Fruit fly (Drosophila melanogaster): ENCODE results near the gene CG6729.

The CG6729 gene

dm6 chr2L:10751879-10752620, 8.3 kb upstream of the CG6729 start (continued):
- TF ChIP-seq CG17186 (GFP tag; optimal IDR thresholded peaks at IDR 0.05): peak; percentile 90
- TF ChIP-seq sqz (GFP tag; optimal IDR thresholded peaks at IDR 0.05): peak; percentile 87
- TF ChIP-seq slbo (GFP tag; IDR thresholded peaks at IDR 0.05): peak; percentile 9; the same call in 1 of the 2 replicates
- peak; percentile 64 for TF ChIP-seq grau (tag; optimal IDR thresholded peaks at IDR 0.05)
- peak; percentile 82 for TF ChIP-seq salm (tag; optimal IDR thresholded peaks at IDR 0.05)
- TF ChIP-seq unc-4 (GFP tag; IDR thresholded peaks at IDR 0.05; ENCODE audit: partially characterized antibody): no peak
- TF ChIP-seq mirr (GFP tag; optimal IDR thresholded peaks at IDR 0.05): peak; percentile 80
- peak; percentile 89 for TF ChIP-seq CoRest (tag; optimal IDR thresholded peaks at IDR 0.05)
- TF ChIP-seq CG18262 (tag; optimal IDR thresholded peaks at IDR 0.05): peak; percentile 86
- TF ChIP-seq pfk (GFP tag; optimal IDR thresholded peaks at IDR 0.05): peak; percentile 65
- peak; percentile 88 for TF ChIP-seq HmgD (GFP tag; optimal IDR thresholded peaks at IDR 0.05)
- peak; percentile 75 for TF ChIP-seq CG6854 (GFP tag; optimal IDR thresholded peaks at IDR 0.05)
- peak; percentile 73 for TF ChIP-seq CG18476 (GFP tag; optimal IDR thresholded peaks at IDR 0.05)
- TF ChIP-seq CG7271 (tag; optimal IDR thresholded peaks at IDR 0.05): peak; percentile 88
- peak; percentile 86 for TF ChIP-seq CG12071 (GFP tag; optimal IDR thresholded peaks at IDR 0.05)
- peak; percentile 70 for TF ChIP-seq CG17829 (tag; optimal IDR thresholded peaks at IDR 0.05)
- 0 out of 2 replicates have a peak, but pooled peaks have one; percentile 57 for TF ChIP-seq CG10321 (GFP tag; IDR thresholded peaks at IDR 0.05)
- 0 out of 4 replicates have a peak, but pooled peaks have one; percentile 56 for TF ChIP-seq chinmo (GFP tag; IDR thresholded peaks at IDR 0.05; ENCODE audit: partially characterized antibody)
- peak; percentile 69; the same call in 1 of the 2 replicates for TF ChIP-seq Ada2b (GFP tag; IDR thresholded peaks at IDR 0.05)
- TF ChIP-seq CG17385 (GFP tag; optimal IDR thresholded peaks at IDR 0.05): peak; percentile 43
- TF ChIP-seq CG13624 (GFP tag; optimal IDR thresholded peaks at IDR 0.05): peak; percentile 53
- no peak for TF ChIP-seq zfh2 (GFP tag; optimal IDR thresholded peaks at IDR 0.05)
- TF ChIP-seq CG14014 (GFP tag; IDR thresholded peaks at IDR 0.05): peak; percentile 78; the same call in 1 of the 2 replicates
- TF ChIP-seq CG16813 (GFP tag; IDR thresholded peaks at IDR 0.05; ENCODE audit: partially characterized antibody): no peak
- peak; percentile 96 for TF ChIP-seq CG8089 (GFP tag; optimal IDR thresholded peaks at IDR 0.05)
- peak; percentile 62 for TF ChIP-seq CG6689 (GFP tag; IDR thresholded peaks at IDR 0.05)
- TF ChIP-seq CG17359 (tag; optimal IDR thresholded peaks at IDR 0.05): peak; percentile 90
- TF ChIP-seq hkb (optimal IDR thresholded peaks at IDR 0.05): no peak
- peak; percentile 71 for TF ChIP-seq hkb (GFP tag; IDR thresholded peaks at IDR 0.05)
- TF ChIP-seq CG7372 (GFP tag; IDR thresholded peaks at IDR 0.05): peak; percentile 28; the same call in 1 of the 2 replicates
- TF ChIP-seq H15 (GFP tag; IDR thresholded peaks at IDR 0.05): peak; percentile 81
- TF ChIP-seq CG15073 (GFP tag; optimal IDR thresholded peaks at IDR 0.05): peak; percentile 62
- peak; percentile 82 for TF ChIP-seq sim (GFP tag; IDR thresholded peaks at IDR 0.05)
- peak; percentile 78 for TF ChIP-seq eyg (GFP tag; optimal IDR thresholded peaks at IDR 0.05)
- peak; percentile 23 for TF ChIP-seq sima (GFP tag; optimal IDR thresholded peaks at IDR 0.05)
- peak; percentile 94 for TF ChIP-seq kni (GFP tag; optimal IDR thresholded peaks at IDR 0.05)
- no peak for TF ChIP-seq Dfd (GFP tag; optimal IDR thresholded peaks at IDR 0.05)
- peak; percentile 75 for TF ChIP-seq ranshi (GFP tag; IDR thresholded peaks at IDR 0.05)
- TF ChIP-seq sug (tag; optimal IDR thresholded peaks at IDR 0.05): peak; percentile 80
- TF ChIP-seq CG5245 (GFP tag; optimal IDR thresholded peaks at IDR 0.05): peak; percentile 84
- TF ChIP-seq chif (GFP tag; optimal IDR thresholded peaks at IDR 0.05): peak; percentile 88 to 93
- peak; percentile 68 for TF ChIP-seq stwl (tag; optimal IDR thresholded peaks at IDR 0.05)
- peak; percentile 84 for TF ChIP-seq Dad (GFP tag; optimal IDR thresholded peaks at IDR 0.05)
- TF ChIP-seq CG6683 (GFP tag; optimal IDR thresholded peaks at IDR 0.05): peak; percentile 77
- TF ChIP-seq MTF-1 (GFP tag; optimal IDR thresholded peaks at IDR 0.05; ENCODE audit: borderline replicate concordance): peak; percentile 92
- TF ChIP-seq CG15601 (tag; optimal IDR thresholded peaks at IDR 0.05): peak; percentile 95
- TF ChIP-seq fd102C (GFP tag; optimal IDR thresholded peaks at IDR 0.05): peak; percentile 91
- TF ChIP-seq CG12155 (GFP tag; optimal IDR thresholded peaks at IDR 0.05): peak; percentile 44
- peak; percentile 87 for TF ChIP-seq CG12769 (tag; optimal IDR thresholded peaks at IDR 0.05)

Data from whole organism, embryonic.